Worm (Caenorhabditis elegans) whole organism, late embryonic: Measurements from ENCODE around the gene frpr-18.

Experiments
- C08G9.2 ChIP-seq: sonication (generic microtip); optimal IDR thresholded peaks from 2 replicates; lab custom pipeline; 2016; ENCODE audit warnings: mild to moderate bottlenecking, missing genetic modification characterization, moderate library complexity, missing compliant biosample characterization
- C38D4.7 ChIP-seq: fragments of 200-800 bp; sonication (Bioruptor generic); optimal IDR thresholded peaks from 2 replicates; lab custom pipeline; 2018; ENCODE audit warnings: mild to moderate bottlenecking, missing genetic modification characterization, moderate library complexity, missing compliant biosample characterization
- F13H6.1 ChIP-seq: sonication (generic microtip); optimal IDR thresholded peaks from 2 replicates; lab custom pipeline; 2016; ENCODE audit warnings: missing genetic modification characterization, missing compliant biosample characterization
- K09A11.1 ChIP-seq: sonication (generic microtip); optimal IDR thresholded peaks from 2 replicates; lab custom pipeline; 2017; ENCODE audit warnings: antibody characterized with exemption, mild to moderate bottlenecking, missing genetic modification characterization, missing compliant biosample characterization; ENCODE audit not compliant: insufficient read depth
- T23F11.4 ChIP-seq: fragments of 200-800 bp; sonication (Bioruptor generic); optimal IDR thresholded peaks from 2 replicates; lab custom pipeline; 2018; ENCODE audit warnings: mild to moderate bottlenecking, missing genetic modification characterization, missing compliant biosample characterization
- Y22D7AL.16 ChIP-seq: sonication (generic microtip); optimal IDR thresholded peaks from 2 replicates; lab custom pipeline; 2016; ENCODE audit warnings: missing genetic modification characterization, missing compliant biosample characterization
- ama-1 ChIP-seq: fragments of 150-350 bp; optimal IDR thresholded peaks from 2 replicates; lab custom pipeline; 2014
- ceh-14 ChIP-seq: sonication (generic microtip); optimal IDR thresholded peaks from 2 replicates; lab custom pipeline; 2016; ENCODE audit warnings: missing genotype, missing genetic modification characterization, missing compliant biosample characterization
- ceh-18 ChIP-seq: sonication (generic microtip); optimal IDR thresholded peaks from 2 replicates; lab custom pipeline; 2016; ENCODE audit warnings: missing genetic modification characterization, missing compliant biosample characterization
- ceh-19 ChIP-seq: fragments of 200-800 bp; sonication (Bioruptor generic); optimal IDR thresholded peaks from 2 replicates; lab custom pipeline; 2018; ENCODE audit warnings: mild to moderate bottlenecking, missing genetic modification characterization, missing compliant biosample characterization
- ceh-45 ChIP-seq: fragments of 200-800 bp; sonication (Bioruptor generic); IDR thresholded peaks from 2 replicates; pipeline ENCODE4 v1.3.6; 2022; ENCODE audit warnings: missing genetic modification reagents, missing genetic modification characterization, missing compliant biosample characterization
- che-1 ChIP-seq: sonication (generic microtip); optimal IDR thresholded peaks from 2 replicates; lab custom pipeline; 2016; ENCODE audit warnings: mild to moderate bottlenecking, missing genetic modification characterization, missing compliant biosample characterization
- dmd-4 ChIP-seq: sonication (generic microtip); optimal IDR thresholded peaks from 2 replicates; lab custom pipeline; 2016; ENCODE audit warnings: borderline replicate concordance, missing genetic modification characterization, missing compliant biosample characterization
- elt-4 ChIP-seq: sonication (generic microtip); optimal IDR thresholded peaks from 2 replicates; lab custom pipeline; 2016; ENCODE audit warnings: missing genetic modification characterization, missing compliant biosample characterization
- ets-4 ChIP-seq: sonication (generic microtip); optimal IDR thresholded peaks from 2 replicates; lab custom pipeline; 2016; ENCODE audit warnings: missing genetic modification characterization, missing compliant biosample characterization
- gmeb-2 ChIP-seq: sonication (generic microtip); optimal IDR thresholded peaks from 2 replicates; lab custom pipeline; 2016; ENCODE audit warnings: missing genetic modification characterization, inconsistent platforms, missing compliant biosample characterization
- hlh-13 ChIP-seq: fragments of 200-800 bp; sonication (Bioruptor generic); optimal IDR thresholded peaks from 2 replicates; lab custom pipeline; 2018; ENCODE audit warnings: mild to moderate bottlenecking, missing genetic modification characterization, missing compliant biosample characterization
- hlh-15 ChIP-seq: sonication (generic microtip); optimal IDR thresholded peaks from 2 replicates; lab custom pipeline; 2016; ENCODE audit warnings: missing genetic modification characterization, missing compliant biosample characterization
- hlh-30 ChIP-seq: sonication (generic microtip); optimal IDR thresholded peaks from 2 replicates; lab custom pipeline; 2017; ENCODE audit warnings: antibody characterized with exemption, missing genetic modification characterization, missing compliant biosample characterization; ENCODE audit not compliant: insufficient read depth
- hlh-6 ChIP-seq: sonication (generic microtip); optimal IDR thresholded peaks from 2 replicates; lab custom pipeline; 2016; ENCODE audit warnings: missing genotype, missing genetic modification characterization, missing compliant biosample characterization
- lin-11 ChIP-seq: fragments of 200-800 bp; sonication (Bioruptor generic); optimal IDR thresholded peaks from 2 replicates; lab custom pipeline; 2018; ENCODE audit warnings: mild to moderate bottlenecking, missing genetic modification characterization, missing compliant biosample characterization
- madf-2 ChIP-seq: sonication (generic microtip); optimal IDR thresholded peaks from 2 replicates; lab custom pipeline; 2017; ENCODE audit warnings: missing genetic modification characterization, missing compliant biosample characterization
- nfya-1 ChIP-seq: sonication (generic microtip); optimal IDR thresholded peaks from 2 replicates; lab custom pipeline; 2017; ENCODE audit warnings: missing genetic modification characterization, mild to moderate bottlenecking, missing compliant biosample characterization, antibody characterized with exemption, moderate library complexity
- npax-4 ChIP-seq: sonication (generic microtip); optimal IDR thresholded peaks from 2 replicates; lab custom pipeline; 2016; ENCODE audit warnings: missing genetic modification characterization, missing compliant biosample characterization
- odd-2 ChIP-seq: sonication (generic microtip); optimal IDR thresholded peaks from 2 replicates; lab custom pipeline; 2017; ENCODE audit warnings: antibody characterized with exemption, mild to moderate bottlenecking, missing genetic modification characterization, missing compliant biosample characterization
- pag-3 ChIP-seq: sonication (generic microtip); optimal IDR thresholded peaks from 2 replicates; lab custom pipeline; 2016; ENCODE audit warnings: missing compliant biosample characterization, missing genetic modification characterization, borderline replicate concordance
- pat-9 ChIP-seq: fragments of 200-800 bp; sonication (Bioruptor generic); optimal IDR thresholded peaks from 2 replicates; lab custom pipeline; 2018; ENCODE audit warnings: mild to moderate bottlenecking, missing genetic modification characterization, moderate library complexity, missing compliant biosample characterization
- pha-4 ChIP-seq: fragments of 150-350 bp; optimal IDR thresholded peaks from 2 replicates; lab custom pipeline; 2018; ENCODE audit warnings: missing biosample characterization, missing genetic modification reagents, missing genetic modification characterization
- pqm-1 ChIP-seq: sonication (generic microtip); optimal IDR thresholded peaks from 2 replicates; lab custom pipeline; 2016; ENCODE audit warnings: missing genetic modification characterization, missing compliant biosample characterization
- ref-2 ChIP-seq: sonication (generic microtip); optimal IDR thresholded peaks from 2 replicates; lab custom pipeline; 2016; ENCODE audit warnings: missing genetic modification characterization, missing compliant biosample characterization
- rnt-1 ChIP-seq: sonication (generic microtip); optimal IDR thresholded peaks from 2 replicates; lab custom pipeline; 2016; ENCODE audit warnings: missing genetic modification characterization, missing compliant biosample characterization
- sdc-2 ChIP-seq: sonication (generic microtip); optimal IDR thresholded peaks from 2 replicates; lab custom pipeline; 2016; ENCODE audit warnings: missing genotype, missing genetic modification characterization, missing compliant biosample characterization
- sox-2 ChIP-seq: fragments of 200-800 bp; sonication (Bioruptor generic); IDR thresholded peaks from 2 replicates; pipeline ENCODE4 v1.3.6; 2022; ENCODE audit warnings: missing genetic modification reagents, missing genetic modification characterization, missing compliant biosample characterization
- sox-4 ChIP-seq: sonication (generic microtip); optimal IDR thresholded peaks from 2 replicates; lab custom pipeline; 2017; ENCODE audit warnings: mild to moderate bottlenecking, missing genetic modification characterization, inconsistent platforms, missing compliant biosample characterization
- syd-9 ChIP-seq: sonication (generic microtip); optimal IDR thresholded peaks from 2 replicates; lab custom pipeline; 2016; ENCODE audit warnings: mild to moderate bottlenecking, missing genetic modification characterization, moderate library complexity, missing compliant biosample characterization
- tbx-7 ChIP-seq: sonication (generic microtip); optimal IDR thresholded peaks from 2 replicates; lab custom pipeline; 2016; ENCODE audit warnings: missing genotype, missing genetic modification characterization, missing compliant biosample characterization
- unc-42 ChIP-seq: sonication (generic microtip); optimal IDR thresholded peaks from 2 replicates; lab custom pipeline; 2016; ENCODE audit warnings: missing genotype, missing genetic modification characterization, missing compliant biosample characterization
- unc-55 ChIP-seq: sonication (generic microtip); optimal IDR thresholded peaks from 2 replicates; lab custom pipeline; 2017; ENCODE audit warnings: missing biosample characterization, missing genetic modification reagents, missing genetic modification characterization
- unc-86 ChIP-seq: sonication (generic microtip); optimal IDR thresholded peaks from 2 replicates; lab custom pipeline; 2016; ENCODE audit warnings: missing genetic modification characterization, missing compliant biosample characterization
- zip-5 ChIP-seq: sonication (generic microtip); optimal IDR thresholded peaks from 2 replicates; lab custom pipeline; 2016; ENCODE audit warnings: missing genetic modification characterization, missing compliant biosample characterization
- ztf-16 ChIP-seq: sonication (generic microtip); optimal IDR thresholded peaks from 2 replicates; lab custom pipeline; 2017; ENCODE audit warnings: missing genetic modification characterization, missing compliant biosample characterization

Gene frpr-18

DNA sequence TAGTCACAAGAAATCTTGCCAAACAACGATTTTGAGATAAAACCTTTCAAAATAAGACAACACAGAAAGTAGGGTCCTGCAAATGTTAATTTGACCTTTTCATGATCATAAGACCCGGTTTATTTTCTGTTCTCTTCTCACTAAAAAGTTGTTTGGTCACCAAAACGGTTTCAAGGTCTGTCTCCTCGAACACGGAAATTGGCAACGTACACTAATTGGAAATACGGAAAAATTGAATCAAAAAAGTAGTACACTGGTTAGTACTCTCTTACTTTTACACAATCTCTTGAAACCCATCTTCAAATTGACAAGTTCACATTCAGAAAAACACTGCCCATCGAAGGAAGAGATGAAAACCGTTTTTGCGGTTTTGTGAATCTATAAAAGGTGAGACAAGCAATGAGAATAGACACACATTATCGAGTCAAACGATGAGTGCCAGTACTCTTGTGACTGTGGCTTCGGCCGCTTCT, 39.3 kb upstream of the frpr-18 start, which contains the start of gene col-142:
Gene col-142, plus strand, starts transcription at position 423 of the 473 bp plus-strand sequence.
- TF ChIP-seq C08G9.2 = no peak
- TF ChIP-seq zip-5 = no peak
- TF ChIP-seq ceh-45 = no peak
- no peak for TF ChIP-seq pag-3 (tag; lab: Kevin White, UChicago)
- no peak for TF ChIP-seq syd-9 (tag; lab: Kevin White, UChicago)
- no peak for TF ChIP-seq pat-9 (tag; lab: Kevin White, UChicago)
- no peak for TF ChIP-seq pqm-1
- TF ChIP-seq ceh-18 (tag; lab: Kevin White, UChicago) = no peak
- TF ChIP-seq npax-4 (tag; lab: Kevin White, UChicago) = no peak
- TF ChIP-seq unc-86 (tag; lab: Kevin White, UChicago) = no peak
- no peak for TF ChIP-seq sox-2
- no peak for TF ChIP-seq Y22D7AL.16 (tag; lab: Kevin White, UChicago)
- no peak for TF ChIP-seq tbx-7 (tag; lab: Kevin White, UChicago)
- TF ChIP-seq gmeb-2 (tag; lab: Kevin White, UChicago) = no peak
- no peak for TF ChIP-seq hlh-15 (tag; lab: Kevin White, UChicago)
- no peak for TF ChIP-seq ceh-14 (tag; lab: Kevin White, UChicago)
- TF ChIP-seq sdc-2 (tag; lab: Kevin White, UChicago) = no peak
- no peak for TF ChIP-seq T23F11.4
- TF ChIP-seq K09A11.1 = no peak
- no peak for TF ChIP-seq nfya-1 (tag; lab: Kevin White, UChicago)
- TF ChIP-seq, all 69 proteins: peak for 0

DNA sequence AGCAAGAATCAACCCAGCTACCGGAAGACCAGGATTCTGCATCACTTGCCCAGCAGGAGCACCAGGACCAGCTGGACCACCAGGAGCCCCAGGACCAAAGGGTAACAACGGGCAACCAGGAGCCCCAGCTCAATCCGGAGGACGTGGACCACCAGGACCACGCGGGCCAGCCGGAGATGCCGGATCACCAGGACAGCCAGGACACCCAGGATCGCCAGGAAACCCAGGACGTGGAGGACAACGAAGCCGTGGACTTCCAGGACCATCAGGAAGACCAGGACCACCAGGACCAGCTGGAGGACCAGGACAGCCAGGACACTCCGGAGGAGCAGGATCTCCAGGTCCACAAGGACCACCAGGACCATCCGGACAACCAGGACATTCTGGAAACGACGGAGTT, 38.6 kb upstream of the frpr-18 start:
- TF ChIP-seq hlh-13 (no peak), rnt-1 (tag; lab: Kevin White, UChicago) (no peak), che-1 (tag; lab: Kevin White, UChicago) (no peak), ceh-19 (GFP tag; lab: Kevin White, UChicago) (no peak), pag-3 (tag; lab: Kevin White, UChicago) (no peak), tbx-7 (tag; lab: Kevin White, UChicago) (no peak), F13H6.1 (no peak), pha-4 (no peak), npax-4 (tag; lab: Kevin White, UChicago) (no peak), odd-2 (tag; lab: Kevin White, UChicago) (no peak), sdc-2 (tag; lab: Kevin White, UChicago) (no peak), unc-42 (tag; lab: Kevin White, UChicago) (no peak), ref-2 (tag; lab: Kevin White, UChicago) (no peak), C38D4.7 (GFP tag; lab: Kevin White, UChicago) (no peak), madf-2 (tag; lab: Kevin White, UChicago) (no peak), K09A11.1 (no peak)

DNA sequence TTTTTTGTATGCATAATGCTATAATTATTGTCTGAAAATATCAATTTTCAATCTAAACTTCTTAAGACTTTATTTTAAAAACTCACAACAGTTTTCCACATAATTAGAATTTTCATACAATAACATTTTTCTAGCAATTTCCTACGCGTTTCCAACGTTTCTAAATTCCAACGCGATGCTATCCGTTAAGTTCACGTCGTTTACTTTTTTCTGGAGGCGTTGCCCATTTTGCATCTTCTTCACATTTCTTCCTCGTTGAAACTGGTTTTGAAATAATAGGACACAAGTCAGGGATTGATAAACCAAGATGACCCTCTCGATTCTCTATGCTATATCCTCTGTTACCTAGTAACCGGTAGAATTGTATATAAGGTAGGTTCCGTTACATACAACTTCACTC, 34.9 kb upstream of the frpr-18 start, which contains the start of the genes T15B7.14 and col-143:
Gene T15B7.14, minus strand, starts transcription at position 101 of the 400 bp plus-strand sequence.
Gene col-143, plus strand, starts transcription at position 394 of the 400 bp plus-strand sequence.
- TF ChIP-seq nfya-1 (tag; lab: Kevin White, UChicago) = no peak
- no peak for TF ChIP-seq syd-9 (tag; lab: Kevin White, UChicago)
- no peak for TF ChIP-seq lin-11 (tag; lab: Kevin White, UChicago)
- TF ChIP-seq sox-2 = no peak
- TF ChIP-seq elt-4 (tag; lab: Kevin White, UChicago) = no peak
- no peak for TF ChIP-seq unc-42 (tag; lab: Kevin White, UChicago)
- no peak for TF ChIP-seq ets-4 (tag; lab: Kevin White, UChicago)
- no peak for TF ChIP-seq hlh-6
- no peak for TF ChIP-seq ztf-16 (tag; lab: Kevin White, UChicago)
- no peak for TF ChIP-seq unc-55
- no peak for TF ChIP-seq hlh-30 (tag; lab: Kevin White, UChicago)
- no peak for TF ChIP-seq npax-4 (tag; lab: Kevin White, UChicago)
- TF ChIP-seq tbx-7 (tag; lab: Kevin White, UChicago) = no peak
- TF ChIP-seq unc-86 (tag; lab: Kevin White, UChicago) = no peak
- no peak for TF ChIP-seq sox-4 (tag; lab: Kevin White, UChicago)
- no peak for TF ChIP-seq che-1 (tag; lab: Kevin White, UChicago)
- TF ChIP-seq ama-1 = no peak
- no peak for TF ChIP-seq dmd-4 (tag; lab: Kevin White, UChicago)
- TF ChIP-seq K09A11.1 = no peak
